Worm (Caenorhabditis elegans) whole organism, L4 larva: ENCODE measurements around the gene T07H3.8.

ENCODE experiments used
- F10B5.3 ChIP-seq: sonication (generic microtip); optimal IDR thresholded peaks from 2 replicates; lab custom pipeline; 2016; ENCODE audit warnings: mild to moderate bottlenecking, missing genetic modification characterization, missing compliant biosample characterization
- R02D3.7 ChIP-seq: fragments of 150-350 bp; sonication (generic microtip); optimal IDR thresholded peaks from 3 replicates; lab custom pipeline; 2014; ENCODE audit warnings: missing biosample characterization, missing genetic modification characterization
- Y5F2A.4 ChIP-seq: fragments of 200-800 bp; sonication (Bioruptor generic); optimal IDR thresholded peaks from 2 replicates; lab custom pipeline; 2018; ENCODE audit warnings: mild to moderate bottlenecking, missing genetic modification characterization, missing compliant biosample characterization
- ama-1 ChIP-seq: fragments of 150-350 bp; optimal IDR thresholded peaks from 2 replicates; lab custom pipeline; 2014; ENCODE audit warnings: inconsistent platforms, mixed read lengths
- arid-1 ChIP-seq: fragments of 200-800 bp; sonication (Bioruptor generic); conservative IDR thresholded peaks from 2 replicates; pipeline ENCODE4 v1.3.6; 2022; ENCODE audit warnings: missing genetic modification reagents, missing genetic modification characterization, missing compliant biosample characterization
- ceh-32 ChIP-seq: sonication (generic microtip); optimal IDR thresholded peaks from 2 replicates; lab custom pipeline; 2016; ENCODE audit warnings: mild to moderate bottlenecking, missing genetic modification characterization, missing compliant biosample characterization; ENCODE audit not compliant: poor library complexity
- ceh-44 ChIP-seq: fragments of 200-800 bp; sonication (Bioruptor generic); IDR thresholded peaks from 2 replicates; pipeline ENCODE4 v1.3.6; 2022; ENCODE audit warnings: missing genetic modification reagents, missing genetic modification characterization, missing compliant biosample characterization
- ces-1 ChIP-seq: fragments of 150-350 bp; sonication (generic microtip); optimal IDR thresholded peaks from 4 replicates; lab custom pipeline; 2014; ENCODE audit warnings: missing biosample characterization, missing genetic modification reagents, missing genetic modification characterization
- daf-19 ChIP-seq: fragments of 200-800 bp; sonication (Bioruptor generic); conservative IDR thresholded peaks from 2 replicates; pipeline ENCODE4 v1.3.6; 2022; ENCODE audit warnings: missing genetic modification characterization, missing compliant biosample characterization
- daf-8 ChIP-seq: fragments of 200-800 bp; sonication (Bioruptor generic); IDR thresholded peaks from 2 replicates; pipeline ENCODE4 v1.3.6; 2022; ENCODE audit warnings: missing genetic modification characterization, missing compliant biosample characterization
- dmd-6 ChIP-seq: fragments of 200-800 bp; sonication (Bioruptor generic); IDR thresholded peaks from 2 replicates; pipeline ENCODE4 v1.3.6; 2022; ENCODE audit warnings: missing genetic modification reagents, missing genetic modification characterization, missing compliant biosample characterization
- dmd-8 ChIP-seq: fragments of 200-800 bp; sonication (Bioruptor generic); IDR thresholded peaks from 2 replicates; pipeline ENCODE4 v1.3.6; 2022; ENCODE audit warnings: missing genetic modification characterization, missing compliant biosample characterization
- dpl-1 ChIP-seq: fragments of 150-350 bp; optimal IDR thresholded peaks from 2 replicates; lab custom pipeline; 2014; ENCODE audit warnings: missing biosample characterization, missing genetic modification reagents, missing genetic modification characterization
- duxl-1 ChIP-seq: sonication (generic microtip); optimal IDR thresholded peaks from 2 replicates; lab custom pipeline; 2016; ENCODE audit warnings: mild to moderate bottlenecking, missing genetic modification characterization, moderate library complexity, missing compliant biosample characterization; ENCODE audit not compliant: poor library complexity
- dve-1 ChIP-seq: sonication (generic microtip); optimal IDR thresholded peaks from 2 replicates; lab custom pipeline; 2017; ENCODE audit warnings: antibody characterized with exemption, mild to moderate bottlenecking, missing genetic modification characterization, missing compliant biosample characterization; ENCODE audit not compliant: insufficient read depth
- fkh-10 ChIP-seq: fragments of 150-350 bp; optimal IDR thresholded peaks from 2 replicates; lab custom pipeline; 2014; ENCODE audit warnings: missing biosample characterization, missing genetic modification reagents, missing genetic modification characterization
- fos-1 ChIP-seq: fragments of 150-350 bp; optimal IDR thresholded peaks from 2 replicates; lab custom pipeline; 2014; ENCODE audit warnings: missing biosample characterization, missing genetic modification characterization
- hlh-11 ChIP-seq: fragments of 200-800 bp; sonication (Bioruptor generic); optimal IDR thresholded peaks from 2 replicates; lab custom pipeline; 2018; ENCODE audit warnings: mild to moderate bottlenecking, missing genetic modification characterization, missing compliant biosample characterization
- lin-1 ChIP-seq: fragments of 200-800 bp; sonication (Bioruptor generic); IDR thresholded peaks from 2 replicates; pipeline ENCODE4 v1.3.6; 2022; ENCODE audit warnings: missing genetic modification reagents, missing genetic modification characterization, missing compliant biosample characterization
- lin-39 ChIP-seq: fragments of 150-350 bp; optimal IDR thresholded peaks from 2 replicates; lab custom pipeline; 2014; ENCODE audit warnings: missing biosample characterization, missing genetic modification reagents, missing genetic modification characterization
- lsy-2 ChIP-seq, 2 experiments: fragments of 150-350 bp in 1 of 2; sonication (generic microtip) in 1 of 2; optimal IDR thresholded peaks; 2 replicates each; lab custom pipeline; 2014 to 2017; ENCODE audit warnings: missing biosample characterization in 2 of 2, missing genetic modification characterization in 2 of 2
- madf-9 ChIP-seq: fragments of 200-800 bp; sonication (Bioruptor generic); conservative IDR thresholded peaks from 2 replicates; pipeline ENCODE4 v1.3.6; 2022; ENCODE audit warnings: missing genetic modification reagents, missing genetic modification characterization, missing compliant biosample characterization
- mdl-1 ChIP-seq, 2 experiments: fragments of 150-350 bp in 1 of 2; sonication (generic microtip) in 1 of 2; optimal IDR thresholded peaks; 2 replicates each; lab custom pipeline; 2014 to 2017; ENCODE audit warnings: missing biosample characterization in 2 of 2, missing genetic modification characterization in 2 of 2
- mdt-29 ChIP-seq: fragments of 200-800 bp; sonication (Bioruptor generic); IDR thresholded peaks from 2 replicates; pipeline ENCODE4 v1.3.6; 2022; ENCODE audit warnings: missing genetic modification reagents, missing genetic modification characterization, missing compliant biosample characterization
- nhr-111 ChIP-seq: fragments of 200-800 bp; sonication (Bioruptor generic); optimal IDR thresholded peaks from 2 replicates; lab custom pipeline; 2018; ENCODE audit warnings: mild to moderate bottlenecking, missing genetic modification characterization, missing compliant biosample characterization
- nhr-28 ChIP-seq: fragments of 150-350 bp; optimal IDR thresholded peaks from 2 replicates; lab custom pipeline; 2014; ENCODE audit warnings: missing biosample characterization, missing genetic modification characterization
- nhr-42 ChIP-seq: fragments of 200-800 bp; sonication (Bioruptor generic); IDR thresholded peaks from 2 replicates; pipeline ENCODE4 v1.3.6; 2022; ENCODE audit warnings: missing genetic modification characterization, missing compliant biosample characterization
- pqm-1 ChIP-seq: sonication (generic microtip); optimal IDR thresholded peaks from 2 replicates; lab custom pipeline; 2017; ENCODE audit warnings: missing biosample characterization, missing genetic modification characterization
- sdz-12 ChIP-seq: fragments of 200-800 bp; sonication (Bioruptor generic); optimal IDR thresholded peaks from 2 replicates; lab custom pipeline; 2018; ENCODE audit warnings: mild to moderate bottlenecking, missing genetic modification characterization, missing compliant biosample characterization
- spr-3 ChIP-seq: fragments of 200-800 bp; sonication (Bioruptor generic); optimal IDR thresholded peaks from 2 replicates; lab custom pipeline; 2018; ENCODE audit warnings: mild to moderate bottlenecking, missing genetic modification characterization, missing compliant biosample characterization
- tra-1 ChIP-seq: fragments of 200-800 bp; sonication (Bioruptor generic); IDR thresholded peaks from 2 replicates; pipeline ENCODE4 v1.3.6; 2022; ENCODE audit warnings: missing genetic modification reagents, missing genetic modification characterization, missing compliant biosample characterization
- unc-130 ChIP-seq: sonication (generic microtip); optimal IDR thresholded peaks from 2 replicates; lab custom pipeline; 2016; ENCODE audit warnings: missing genetic modification reagents, missing genetic modification characterization, missing compliant biosample characterization
- unc-39 ChIP-seq: sonication (generic microtip); optimal IDR thresholded peaks from 2 replicates; lab custom pipeline; 2017; ENCODE audit warnings: missing biosample characterization, missing genetic modification characterization
- zip-11 ChIP-seq: fragments of 200-800 bp; sonication (Bioruptor generic); IDR thresholded peaks from 2 replicates; pipeline ENCODE4 v1.3.6; 2022; ENCODE audit warnings: missing genetic modification characterization, missing compliant biosample characterization

T07H3.8 gene

ce11 chrII:1576030-1576429 lies 10.4 kb upstream of the T07H3.8 start, which contains the start of gene K05F6.10:
K05F6.10 (minus strand) TSS chrII:1576130.
- no peak for TF ChIP-seq R02D3.7 (tag; lab: Kevin White, UChicago)
- no peak for TF ChIP-seq dve-1
- TF ChIP-seq lin-1 (GFP tag; lab: Robert Waterston, UW): no peak
- no peak for TF ChIP-seq nhr-111
- TF ChIP-seq sdz-12 (GFP tag; lab: Kevin White, UChicago): no peak
- no peak for TF ChIP-seq ceh-44 (GFP tag; lab: Robert Waterston, UW)
- TF ChIP-seq spr-3 (GFP tag; lab: Kevin White, UChicago): no peak
- no peak for TF ChIP-seq madf-9 (GFP tag; lab: Robert Waterston, UW)
- TF ChIP-seq ceh-32 (tag; lab: Kevin White, UChicago): no peak
- no peak for TF ChIP-seq lsy-2 (tag; optimal IDR thresholded peaks at IDR 0.05; lab: Kevin White, UChicago)
- no peak for TF ChIP-seq tra-1
- no peak for TF ChIP-seq daf-19 (GFP tag; lab: Robert Waterston, UW)
- TF ChIP-seq F10B5.3 (tag; lab: Kevin White, UChicago): no peak

DNA sequence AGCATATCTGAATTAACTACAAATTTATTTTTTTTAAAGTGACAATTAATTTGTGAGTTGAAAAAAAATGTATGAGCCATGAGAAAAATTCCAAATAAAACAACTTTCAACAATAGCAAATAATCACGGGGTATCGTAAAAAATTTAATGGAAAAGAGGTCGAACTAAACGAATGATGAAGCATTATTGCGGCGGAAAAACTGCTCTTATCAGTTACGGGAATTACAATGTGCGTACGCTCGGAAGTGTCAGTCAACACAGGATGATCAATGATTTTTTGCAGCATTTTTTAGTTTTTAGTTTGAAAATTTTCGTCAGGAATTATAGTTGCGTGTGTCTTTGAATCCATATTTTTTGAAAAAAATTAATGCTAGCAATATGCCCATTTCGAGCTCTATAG lies 9.6 kb upstream of the T07H3.8 start:
- TF ChIP-seq nhr-28 (tag; lab: Kevin White, UChicago) (peak; percentile 70), pqm-1 (peak; percentile 92), hlh-11 (tag; lab: Kevin White, UChicago) (peak; percentile 30), ces-1 (GFP tag; lab: Kevin White, UChicago) (no peak), ama-1 (lab: Kevin White, UChicago) (no peak), dmd-6 (GFP tag; lab: Robert Waterston, UW) (peak; percentile 79), arid-1 (GFP tag; lab: Robert Waterston, UW) (no peak)

DNA sequence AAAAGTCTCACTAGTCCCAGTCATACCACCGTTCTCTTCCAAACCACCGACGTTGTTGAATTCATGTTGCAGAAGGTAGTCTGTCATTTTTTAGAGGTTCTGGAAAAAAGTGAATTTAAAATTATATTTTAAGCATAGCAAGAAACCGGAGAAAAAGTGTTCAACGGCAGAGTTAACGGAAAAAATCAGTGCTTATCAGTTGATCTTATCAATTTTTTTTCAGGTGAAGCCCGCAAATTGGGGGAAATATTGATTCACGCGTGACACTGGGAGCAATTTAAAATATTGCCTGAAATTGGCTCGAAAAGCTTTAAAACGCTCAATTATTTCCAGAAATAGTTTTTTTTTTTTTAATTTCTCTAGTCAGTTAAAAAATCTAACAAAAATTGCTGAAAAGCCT lies 6.5 kb upstream of the T07H3.8 start, which contains the start of gene math-38:
Gene math-38, minus strand, starts transcription at position 101 of the 400 bp plus-strand sequence.
- TF ChIP-seq duxl-1 (no peak), dmd-6 (GFP tag; lab: Robert Waterston, UW) (no peak), lin-39 (tag; lab: Kevin White, UChicago) (no peak), mdt-29 (GFP tag; lab: Robert Waterston, UW) (no peak), dpl-1 (GFP tag; lab: Kevin White, UChicago) (no peak), unc-130 (GFP tag; lab: Kevin White, UChicago) (no peak), dmd-8 (GFP tag; lab: Robert Waterston, UW) (no peak), hlh-11 (tag; lab: Kevin White, UChicago) (peak; percentile 16), unc-39 (tag; lab: Kevin White, UChicago) (no peak), lsy-2 (tag; optimal IDR thresholded peaks at IDR 0.05; lab: Kevin White, UChicago) (no peak), nhr-28 (tag; lab: Kevin White, UChicago) (peak; percentile 28)

DNA sequence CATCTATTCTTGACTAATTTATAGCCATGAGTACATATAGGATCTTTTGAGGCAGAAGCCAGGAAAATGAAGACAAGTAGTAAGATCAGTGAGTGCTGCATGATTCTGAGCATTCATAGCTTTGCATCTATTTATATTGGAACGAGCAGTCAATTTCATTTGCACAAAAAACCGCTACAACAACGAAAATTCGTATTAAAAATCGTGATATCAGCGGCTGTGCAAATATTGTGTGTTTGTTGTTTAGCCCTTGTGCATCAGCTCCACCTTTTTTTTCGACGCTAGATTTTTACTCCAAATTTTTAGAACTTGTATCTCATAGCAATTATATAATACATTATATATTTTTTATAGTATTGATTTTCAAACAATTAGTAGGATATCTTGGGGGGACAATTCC lies 2.3 kb upstream of the T07H3.8 start, which contains the start of gene clec-21:
Gene clec-21, minus strand, starts transcription at position 101 of the 400 bp plus-strand sequence.
- TF ChIP-seq Y5F2A.4 (GFP tag; lab: Kevin White, UChicago) (no peak), nhr-42 (GFP tag; lab: Robert Waterston, UW) (no peak), zip-11 (GFP tag; lab: Robert Waterston, UW) (no peak), mdl-1 (tag; optimal IDR thresholded peaks at IDR 0.05; lab: Kevin White, UChicago) (no peak), lin-39 (tag; lab: Kevin White, UChicago) (no peak), hlh-11 (tag; lab: Kevin White, UChicago) (no peak), fos-1 (tag; lab: Kevin White, UChicago) (no peak), fkh-10 (no peak), nhr-111 (no peak), daf-8 (no peak), ces-1 (GFP tag; lab: Kevin White, UChicago) (no peak), unc-130 (GFP tag; lab: Kevin White, UChicago) (no peak)
